Worm (Caenorhabditis elegans): ENCODE results near the gene ace-4.

Gene ace-4

ce11 chrII:14197499-14198096 is at the start of gene ace-4:
ace-4 (plus strand) TSS chrII:14198046.
- TF ChIP-seq fkh-10 (GFP tag; optimal IDR thresholded peaks at IDR 0.05) (no peak), hmg-1.1 (GFP tag; IDR thresholded peaks at IDR 0.05) (no peak), nhr-42 (GFP tag; IDR thresholded peaks at IDR 0.05) (no peak), D1046.2 (GFP tag; IDR thresholded peaks at IDR 0.05) (no peak), nhr-77 (tag; optimal IDR thresholded peaks at IDR 0.05) (no peak), lin-1 (GFP tag; IDR thresholded peaks at IDR 0.05) (no peak), lsy-2 (tag; optimal IDR thresholded peaks at IDR 0.05) (no peak), php-3 (GFP tag; IDR thresholded peaks at IDR 0.05) (no peak), jun-1 (tag; optimal IDR thresholded peaks at IDR 0.05) (no peak), fos-1 (tag; optimal IDR thresholded peaks at IDR 0.05) (no peak), mxl-3 (GFP tag; optimal IDR thresholded peaks at IDR 0.05) (no peak), lir-3 (tag; optimal IDR thresholded peaks at IDR 0.05) (no peak), F26F4.8 (GFP tag; conservative IDR thresholded peaks at IDR 0.05) (no peak), ces-1 (GFP tag; optimal IDR thresholded peaks at IDR 0.05) (no peak), daf-8 (GFP tag; IDR thresholded peaks at IDR 0.05) (no peak), saeg-2 (GFP tag; IDR thresholded peaks at IDR 0.05) (no peak), pha-4 (GFP tag; IDR thresholded peaks at IDR 0.05) (no peak), pha-4 (tag; optimal IDR thresholded peaks at IDR 0.05) (no peak), ceh-82 (tag; optimal IDR thresholded peaks at IDR 0.05) (no peak), F44E2.7 (GFP tag; IDR thresholded peaks at IDR 0.05) (no peak)

- TF ChIP-seq nhr-237 (tag; optimal IDR thresholded peaks at IDR 0.05) (no peak), cey-2 (tag; optimal IDR thresholded peaks at IDR 0.05; ENCODE audit: borderline replicate concordance, insufficient read depth) (no peak), nhr-28 (tag; optimal IDR thresholded peaks at IDR 0.05) (no peak), Y105C5A.15 (GFP tag; IDR thresholded peaks at IDR 0.05) (no peak), ctbp-1 (GFP tag; IDR thresholded peaks at IDR 0.05) (no peak)
These were observed 47.8 kb upstream of the ace-4 start, which contains the start of gene W03H9.1 for ce11 chrII:14150031-14150430. W03H9.1 (minus strand) TSS chrII:14150131.

ce11 chrII:14152274-14152673 is 45.6 kb upstream of the ace-4 start:
- TF ChIP-seq fos-1 (tag; optimal IDR thresholded peaks at IDR 0.05) (no peak), ama-1 (optimal IDR thresholded peaks at IDR 0.05) (no peak), duxl-1 (tag; optimal IDR thresholded peaks at IDR 0.05; ENCODE audit: poor library complexity) (no peak), zip-2 (tag; optimal IDR thresholded peaks at IDR 0.05) (no peak), unc-62 (GFP tag; optimal IDR thresholded peaks at IDR 0.05 in 1 of 2) (peak in 1 of 2 experiments; percentile 39), unc-62 (tag; optimal IDR thresholded peaks at IDR 0.05) (no peak), nhr-48 (tag; optimal IDR thresholded peaks at IDR 0.05) (no peak), egl-43 (GFP tag; IDR thresholded peaks at IDR 0.05) (0 out of 2 replicates have a peak, but pooled peaks have one; percentile 11), nhr-11 (tag; optimal IDR thresholded peaks at IDR 0.05) (no peak), hlh-11 (tag; optimal IDR thresholded peaks at IDR 0.05) (no peak), arid-1 (GFP tag; conservative IDR thresholded peaks at IDR 0.05) (no peak), daf-12 (tag; optimal IDR thresholded peaks at IDR 0.05) (no peak), set-16 (GFP tag; IDR thresholded peaks at IDR 0.05) (peak; percentile 89), dmd-6 (GFP tag; IDR thresholded peaks at IDR 0.05) (no peak)

- TF ChIP-seq tra-1 (GFP tag; IDR thresholded peaks at IDR 0.05) = 0 out of 2 replicates have a peak, but pooled peaks have one; percentile 45
- TF ChIP-seq nhr-6 (tag; optimal IDR thresholded peaks at IDR 0.05) = peak; percentile 86
- TF ChIP-seq vab-7 (GFP tag; IDR thresholded peaks at IDR 0.05) = peak; percentile 89
- TF ChIP-seq arid-1 (GFP tag; conservative IDR thresholded peaks at IDR 0.05) = peak; percentile 90
- no peak for TF ChIP-seq dmd-8 (GFP tag; IDR thresholded peaks at IDR 0.05)
- TF ChIP-seq pha-4 (GFP tag; IDR thresholded peaks at IDR 0.05) = peak; percentile 76; the same call in 1 of the 2 replicates
- peak; percentile 99 for TF ChIP-seq pha-4 (tag; optimal IDR thresholded peaks at IDR 0.05)
- TF ChIP-seq unc-39 (tag; optimal IDR thresholded peaks at IDR 0.05) = no peak
- TF ChIP-seq madf-9 (GFP tag; conservative IDR thresholded peaks at IDR 0.05) = peak; percentile 87
- TF ChIP-seq daf-19 (GFP tag; conservative IDR thresholded peaks at IDR 0.05) = no peak
- TF ChIP-seq lin-29 (GFP tag; IDR thresholded peaks at IDR 0.05) = no peak
- peak; percentile 63; the same call in 1 of the 2 replicates for TF ChIP-seq ctbp-1 (GFP tag; IDR thresholded peaks at IDR 0.05)
- no peak for TF ChIP-seq lir-3 (tag; optimal IDR thresholded peaks at IDR 0.05)
- TF ChIP-seq nhr-10 (tag; optimal IDR thresholded peaks at IDR 0.05) = peak; percentile 0
- no peak for TF ChIP-seq F10B5.3 (tag; optimal IDR thresholded peaks at IDR 0.05)
- TF ChIP-seq tag-97 (GFP tag; IDR thresholded peaks at IDR 0.05) = peak; percentile 62; the same call in 1 of the 2 replicates
These were observed 43.5 kb upstream of the ace-4 start, which contains the start of gene Y48B6A.1 for ce11 chrII:14154357-14154756. Y48B6A.1 (minus strand) TSS chrII:14154373.
